Worm (Caenorhabditis elegans): ENCODE data around the gene math-19.
A peak's percentile ranks its signal among the peaks of the same experiment; 100 is the strongest.
"Not testable (repeated sequence)": the region's sequence is repeated elsewhere in the genome, so short reads cannot be mapped to it uniquely, and the experiment has no call there.

math-19 gene

DNA sequence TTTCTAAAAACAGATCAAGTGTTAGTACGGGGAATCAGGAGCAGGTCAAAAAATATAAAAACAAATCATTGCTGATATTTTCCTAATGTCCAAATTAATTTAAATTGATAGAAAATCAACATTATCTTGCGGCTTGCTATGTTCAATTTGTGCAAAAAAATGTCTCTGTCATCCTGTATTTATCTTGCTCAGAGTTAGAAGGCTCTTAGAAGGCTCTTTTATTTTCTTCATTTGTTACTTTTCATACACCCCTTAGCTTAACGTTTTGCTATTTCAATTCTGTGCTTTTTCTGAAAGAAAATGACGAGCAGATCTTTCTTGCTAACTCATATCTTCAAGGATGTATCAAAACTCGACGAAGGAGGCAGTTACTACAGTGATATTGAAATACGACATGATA lies at the start of gene math-19:
TSS of gene math-19 (plus strand) at position 301 of the 400 bp plus-strand sequence.
- not testable (repeated sequence) for TF ChIP-seq xnd-1 (tag; optimal IDR thresholded peaks at IDR 0.05); nhr-179 (tag; optimal IDR thresholded peaks at IDR 0.05); B0019.2 (GFP tag; conservative IDR thresholded peaks at IDR 0.05)

- TF ChIP-seq dox-1 (GFP tag; IDR thresholded peaks at IDR 0.05) (peak; percentile 57), nhr-179 (tag; optimal IDR thresholded peaks at IDR 0.05) (no peak), xnd-1 (tag; optimal IDR thresholded peaks at IDR 0.05) (no peak), lir-1 (GFP tag; conservative IDR thresholded peaks at IDR 0.05) (no peak), snpc-1.1 (tag; optimal IDR thresholded peaks at IDR 0.05; ENCODE audit: insufficient read depth) (no peak), ceh-100 (GFP tag; IDR thresholded peaks at IDR 0.05) (no peak), nhr-80 (tag; optimal IDR thresholded peaks at IDR 0.05) (peak; percentile 73), Y79H2A.3 (GFP tag; conservative IDR thresholded peaks at IDR 0.05) (no peak), Y53G8AR.9 (GFP tag; conservative IDR thresholded peaks at IDR 0.05) (0 out of 2 replicates have a peak, but pooled peaks have one; percentile 52), gei-17 (GFP tag; optimal IDR thresholded peaks at IDR 0.05) (no peak), nfya-2 (GFP tag; IDR thresholded peaks at IDR 0.05) (no peak), mes-4 (tag; optimal IDR thresholded peaks at IDR 0.05) (no peak), atf-7 (tag; optimal IDR thresholded peaks at IDR 0.05) (peak; percentile 24)
Observed at ce11 chrII:1949119-1949518, 49.5 kb upstream of the math-19 start.

DNA sequence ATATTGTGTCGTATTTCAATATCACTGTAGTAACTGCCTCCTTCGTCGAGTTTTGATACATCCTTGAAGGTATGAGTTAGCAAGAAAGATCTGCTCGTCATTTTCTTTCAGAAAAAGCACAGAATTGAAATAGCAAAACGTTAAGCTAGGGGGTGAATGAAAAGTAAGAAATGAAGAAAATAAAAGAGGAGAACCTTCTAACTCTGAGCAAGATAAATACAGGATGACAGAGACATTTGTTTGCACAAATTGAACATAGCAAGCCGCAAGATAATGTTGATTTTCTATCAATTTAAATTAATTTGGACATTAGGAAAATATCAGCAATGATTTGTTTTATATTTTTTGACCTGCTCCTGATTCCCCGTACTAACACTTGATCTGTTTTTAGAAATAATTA lies 43.1 kb upstream of the math-19 start, which contains the start of gene math-49:
TSS of gene math-49 (minus strand) at position 101 of the 400 bp plus-strand sequence.
- TF ChIP-seq let-607, atf-7, hlh-12 (tag; optimal IDR thresholded peaks at IDR 0.05): not testable (repeated sequence)

DNA sequence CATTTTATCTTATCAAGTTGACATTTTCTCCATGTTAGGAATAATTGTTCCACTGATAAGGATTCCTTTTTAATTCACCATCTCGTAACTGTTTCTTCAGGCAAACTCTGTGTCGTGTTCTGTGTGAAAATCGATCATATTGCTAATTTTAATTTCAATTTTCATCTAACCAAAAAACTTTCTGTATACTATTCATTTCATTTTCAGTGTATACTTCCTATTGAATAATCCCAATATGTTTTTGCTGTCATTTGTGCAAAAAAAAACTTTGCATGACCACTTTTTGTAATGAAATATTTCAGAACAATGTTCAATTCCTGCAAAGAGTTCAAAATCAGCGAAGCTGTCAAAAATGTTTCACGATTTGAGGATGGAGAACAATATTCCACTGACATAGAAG lies 11.7 kb upstream of the math-19 start, which contains the start of gene Y16E11A.4:
TSS of gene Y16E11A.4 (plus strand) at position 301 of the 400 bp plus-strand sequence.
- TF ChIP-seq zim-3 (tag; optimal IDR thresholded peaks at IDR 0.05): no peak
- no peak for TF ChIP-seq lag-1 (GFP tag; IDR thresholded peaks at IDR 0.05)
- TF ChIP-seq bed-2 (GFP tag; IDR thresholded peaks at IDR 0.05): no peak
- no peak for TF ChIP-seq F22D6.2 (tag; optimal IDR thresholded peaks at IDR 0.05)
- no peak for TF ChIP-seq madf-8 (GFP tag; conservative IDR thresholded peaks at IDR 0.05)
- TF ChIP-seq B0336.3 (GFP tag; IDR thresholded peaks at IDR 0.05): no peak
- TF ChIP-seq lsl-1 (GFP tag; optimal IDR thresholded peaks at IDR 0.05): no peak
- no peak for TF ChIP-seq bed-1 (GFP tag; IDR thresholded peaks at IDR 0.05)
- no peak for TF ChIP-seq nhr-179 (tag; optimal IDR thresholded peaks at IDR 0.05)
- no peak for TF ChIP-seq nhr-27 (tag; optimal IDR thresholded peaks at IDR 0.05)
- TF ChIP-seq hmg-1.2 (GFP tag; IDR thresholded peaks at IDR 0.05): no peak
- TF ChIP-seq F49E8.2 (tag; optimal IDR thresholded peaks at IDR 0.05; ENCODE audit: insufficient read depth): no peak
- TF ChIP-seq madf-6 (GFP tag; IDR thresholded peaks at IDR 0.05): no peak
- no peak for TF ChIP-seq sptf-2 (GFP tag; optimal IDR thresholded peaks at IDR 0.05)
- TF ChIP-seq madf-3 (GFP tag; IDR thresholded peaks at IDR 0.05): no peak
- no peak for TF ChIP-seq rcor-1 (GFP tag; IDR thresholded peaks at IDR 0.05)
- TF ChIP-seq Y67H2A.10 (GFP tag; conservative IDR thresholded peaks at IDR 0.05): no peak
- TF ChIP-seq lsy-27 (tag; optimal IDR thresholded peaks at IDR 0.05; ENCODE audit: borderline replicate concordance, insufficient read depth): no peak

Measured in whole organism, young adult.